Worm (Caenorhabditis elegans) whole organism, L1 larva: ENCODE results near the gene F18A1.1.

ENCODE experiments used
- C04F5.9 ChIP-seq: sonication (generic microtip); optimal IDR thresholded peaks from 2 replicates; lab custom pipeline; 2016; ENCODE audit warnings: missing genetic modification characterization, missing compliant biosample characterization
- F16B12.6 ChIP-seq: fragments of 150-350 bp; optimal IDR thresholded peaks from 2 replicates; lab custom pipeline; 2014; ENCODE audit warnings: missing biosample characterization, missing genetic modification characterization
- aha-1 ChIP-seq: fragments of 150-350 bp; optimal IDR thresholded peaks from 2 replicates; lab custom pipeline; 2014; ENCODE audit warnings: missing biosample characterization, missing genetic modification characterization
- blmp-1 ChIP-seq: fragments of 150-350 bp; optimal IDR thresholded peaks from 2 replicates; lab custom pipeline; 2014; ENCODE audit warnings: missing biosample characterization, missing genetic modification characterization
- ceh-82 ChIP-seq, 3 experiments: fragments of 150-350 bp in 1 of 3; sonication (generic microtip) in 2 of 3; optimal IDR thresholded peaks; 2 replicates each; lab custom pipeline; 2014 to 2017; ENCODE audit warnings: missing biosample characterization in 3 of 3, missing genetic modification characterization in 3 of 3
- ceh-90 ChIP-seq: sonication (generic microtip); optimal IDR thresholded peaks from 2 replicates; lab custom pipeline; 2016; ENCODE audit warnings: missing genetic modification characterization, missing compliant biosample characterization
- dpl-1 ChIP-seq, 3 experiments: fragments of 150-350 bp in 2 of 3; sonication (generic microtip) in 1 of 3; optimal IDR thresholded peaks; 2 replicates each; lab custom pipeline; 2014 to 2017; ENCODE audit warnings: missing biosample characterization in 3 of 3, missing genetic modification characterization in 3 of 3, missing genetic modification reagents in 3 of 3
- dsc-1 ChIP-seq: sonication (generic microtip); optimal IDR thresholded peaks from 2 replicates; lab custom pipeline; 2016; ENCODE audit warnings: mild to moderate bottlenecking, missing genetic modification characterization, missing compliant biosample characterization
- efl-1 ChIP-seq, 4 experiments: fragments of 150-350 bp; optimal IDR thresholded peaks in 3 of 4; peaks in 1 of 4; 1 replicate in 1 of 4; 2 replicates in 3 of 4; lab custom pipeline; 2014; ENCODE audit warnings: missing biosample characterization in 2 of 4, missing genetic modification characterization in 2 of 4, missing genetic modification reagents in 2 of 4
- efl-3 ChIP-seq: fragments of 200-800 bp; sonication (Bioruptor generic); optimal IDR thresholded peaks from 2 replicates; lab custom pipeline; 2018; ENCODE audit warnings: mild to moderate bottlenecking, missing genetic modification characterization, missing compliant biosample characterization
- ets-5 ChIP-seq: fragments of 200-800 bp; sonication (Bioruptor generic); IDR thresholded peaks from 2 replicates; pipeline ENCODE4 v1.3.6; 2022; ENCODE audit warnings: missing genetic modification characterization, missing compliant biosample characterization
- hlh-4 ChIP-seq: sonication (generic microtip); optimal IDR thresholded peaks from 2 replicates; lab custom pipeline; 2016; ENCODE audit warnings: mild to moderate bottlenecking, missing genetic modification characterization, missing compliant biosample characterization
- hpl-2 ChIP-seq: fragments of 150-350 bp; optimal IDR thresholded peaks from 2 replicates; lab custom pipeline; 2014; ENCODE audit warnings: missing biosample characterization, missing genetic modification reagents, missing genetic modification characterization
- isw-1 ChIP-seq: fragments of 200-800 bp; sonication (Bioruptor generic); IDR thresholded peaks from 2 replicates; pipeline ENCODE4 v1.3.6; 2022; ENCODE audit warnings: missing genetic modification characterization, missing compliant biosample characterization
- jun-1 ChIP-seq: fragments of 150-350 bp; optimal IDR thresholded peaks from 2 replicates; lab custom pipeline; 2014; ENCODE audit warnings: missing biosample characterization, missing genetic modification reagents, missing genetic modification characterization
- lin-13 ChIP-seq: fragments of 150-350 bp; optimal IDR thresholded peaks from 2 replicates; lab custom pipeline; 2014; ENCODE audit warnings: missing biosample characterization, missing genetic modification reagents, missing genetic modification characterization
- lin-15B ChIP-seq: fragments of 150-350 bp; sonication (generic microtip); optimal IDR thresholded peaks from 3 replicates; lab custom pipeline; 2014; ENCODE audit warnings: missing biosample characterization, missing genetic modification characterization
- lin-35 ChIP-seq, 2 experiments: fragments of 150-350 bp; optimal IDR thresholded peaks; 2 replicates each; lab custom pipeline; 2014; ENCODE audit warnings: missing biosample characterization in 2 of 2, missing genetic modification characterization in 2 of 2, missing genetic modification reagents in 2 of 2
- lin-39 ChIP-seq: fragments of 150-350 bp; optimal IDR thresholded peaks from 2 replicates; lab custom pipeline; 2014; ENCODE audit warnings: missing biosample characterization, missing genetic modification reagents, missing genetic modification characterization
- lsy-2 ChIP-seq, 2 experiments: fragments of 150-350 bp; optimal IDR thresholded peaks; 2 replicates each; lab custom pipeline; 2014; ENCODE audit warnings: missing biosample characterization in 2 of 2, missing genetic modification characterization in 2 of 2
- mab-9 ChIP-seq: fragments of 200-800 bp; sonication (Bioruptor generic); IDR thresholded peaks from 2 replicates; pipeline ENCODE4 v1.3.6; 2022; ENCODE audit warnings: missing genetic modification reagents, missing genetic modification characterization, missing compliant biosample characterization
- mep-1 ChIP-seq: fragments of 150-350 bp; optimal IDR thresholded peaks from 2 replicates; lab custom pipeline; 2014; ENCODE audit warnings: missing biosample characterization, missing genetic modification characterization
- nhr-12 ChIP-seq: sonication (generic microtip); optimal IDR thresholded peaks from 2 replicates; lab custom pipeline; 2017; ENCODE audit warnings: missing biosample characterization, missing genetic modification characterization
- nhr-237 ChIP-seq: fragments of 150-350 bp; optimal IDR thresholded peaks from 2 replicates; lab custom pipeline; 2014; ENCODE audit warnings: missing biosample characterization, missing genetic modification characterization
- nhr-47 ChIP-seq: sonication (generic microtip); optimal IDR thresholded peaks from 2 replicates; lab custom pipeline; 2016; ENCODE audit warnings: mild to moderate bottlenecking, missing genetic modification characterization, moderate library complexity, missing compliant biosample characterization
- nhr-76 ChIP-seq: sonication (generic microtip); optimal IDR thresholded peaks from 2 replicates; lab custom pipeline; 2017; ENCODE audit warnings: missing biosample characterization, missing genetic modification characterization
- nhr-77 ChIP-seq: fragments of 150-350 bp; optimal IDR thresholded peaks from 2 replicates; lab custom pipeline; 2014; ENCODE audit warnings: missing biosample characterization, missing genetic modification characterization
- nhr-90 ChIP-seq: sonication (generic microtip); optimal IDR thresholded peaks from 2 replicates; lab custom pipeline; 2016; ENCODE audit warnings: mild to moderate bottlenecking, missing genetic modification characterization, missing compliant biosample characterization; ENCODE audit not compliant: poor library complexity
- pax-3 ChIP-seq: fragments of 200-800 bp; sonication (Bioruptor generic); optimal IDR thresholded peaks from 2 replicates; lab custom pipeline; 2018; ENCODE audit warnings: mild to moderate bottlenecking, missing genetic modification characterization, moderate library complexity, missing compliant biosample characterization
- snpc-4 ChIP-seq: fragments of 150-350 bp; optimal IDR thresholded peaks from 2 replicates; lab custom pipeline; 2014; ENCODE audit warnings: missing biosample characterization, missing genetic modification characterization
- snu-23 ChIP-seq: sonication (generic microtip); optimal IDR thresholded peaks from 2 replicates; lab custom pipeline; 2016; ENCODE audit warnings: missing genetic modification characterization, missing compliant biosample characterization
- sptf-1 ChIP-seq: fragments of 150-350 bp; optimal IDR thresholded peaks from 2 replicates; lab custom pipeline; 2014; ENCODE audit warnings: missing biosample characterization, missing genetic modification characterization
- swsn-7 ChIP-seq: sonication (generic microtip); optimal IDR thresholded peaks from 2 replicates; lab custom pipeline; 2016; ENCODE audit warnings: missing genetic modification characterization, missing compliant biosample characterization
- tbx-2 ChIP-seq: sonication (generic microtip); optimal IDR thresholded peaks from 2 replicates; lab custom pipeline; 2016; ENCODE audit warnings: missing genetic modification characterization, missing compliant biosample characterization
- tlp-1 ChIP-seq: fragments of 150-350 bp; optimal IDR thresholded peaks from 2 replicates; lab custom pipeline; 2014; ENCODE audit warnings: missing biosample characterization, missing genetic modification characterization
- unc-130 ChIP-seq: fragments of 150-350 bp; optimal IDR thresholded peaks from 2 replicates; lab custom pipeline; 2017; ENCODE audit warnings: missing biosample characterization, missing genetic modification characterization, inconsistent platforms
- unc-62 ChIP-seq: fragments of 150-350 bp; optimal IDR thresholded peaks from 2 replicates; lab custom pipeline; 2014; ENCODE audit warnings: missing biosample characterization, missing genetic modification reagents, missing genetic modification characterization
- vab-15 ChIP-seq: sonication (generic microtip); optimal IDR thresholded peaks from 2 replicates; lab custom pipeline; 2017; ENCODE audit warnings: missing genotype, mild to moderate bottlenecking, missing genetic modification characterization, missing compliant biosample characterization
- zip-4 ChIP-seq: fragments of 200-800 bp; sonication (Bioruptor generic); optimal IDR thresholded peaks from 2 replicates; lab custom pipeline; 2018; ENCODE audit warnings: mild to moderate bottlenecking, missing genetic modification characterization, moderate library complexity, missing compliant biosample characterization
- ztf-11 ChIP-seq, 2 experiments: sonication (generic microtip); optimal IDR thresholded peaks; 2 replicates each; lab custom pipeline; 2016 to 2017; ENCODE audit warnings: missing genetic modification characterization in 2 of 2, missing biosample characterization in 1 of 2, missing compliant biosample characterization in 1 of 2
- ztf-4 ChIP-seq: fragments of 150-350 bp; optimal IDR thresholded peaks from 2 replicates; lab custom pipeline; 2014; ENCODE audit warnings: missing biosample characterization, missing genetic modification characterization

Gene F18A1.1

DNA sequence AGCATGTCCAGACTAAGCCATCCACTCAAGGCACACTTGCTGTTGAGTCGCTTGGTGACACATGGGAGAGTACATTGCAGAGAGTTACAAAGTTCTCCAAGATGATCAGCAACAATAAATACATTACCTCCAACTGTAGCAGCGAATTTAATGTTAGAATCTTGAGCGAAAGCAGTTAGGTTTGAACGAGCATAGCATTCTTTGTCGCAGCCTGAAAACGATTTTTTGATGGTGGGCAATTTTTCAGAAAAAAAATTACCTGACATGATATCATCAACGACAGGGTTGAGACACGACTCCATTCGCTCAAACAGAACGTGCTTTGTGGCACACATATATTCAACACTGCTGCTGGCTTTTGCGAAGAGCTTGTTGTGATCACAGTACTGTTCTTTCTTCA is 21.7 kb upstream of the F18A1.1 start:
- TF ChIP-seq C04F5.9 (tag; lab: Kevin White, UChicago) (no peak), unc-62 (GFP tag; lab: Kevin White, UChicago) (no peak), pax-3 (tag; lab: Kevin White, UChicago) (no peak), ets-5 (GFP tag; lab: Robert Waterston, UW) (no peak), vab-15 (no peak), efl-1 (optimal IDR thresholded peaks at IDR 0.05; lab: Kevin White, UChicago) (no peak), efl-1 (GFP tag; optimal IDR thresholded peaks at IDR 0.05 in 1 of 2; lab: Kevin White, UChicago) (peak in 1 of 2 experiments; percentile 51)

DNA sequence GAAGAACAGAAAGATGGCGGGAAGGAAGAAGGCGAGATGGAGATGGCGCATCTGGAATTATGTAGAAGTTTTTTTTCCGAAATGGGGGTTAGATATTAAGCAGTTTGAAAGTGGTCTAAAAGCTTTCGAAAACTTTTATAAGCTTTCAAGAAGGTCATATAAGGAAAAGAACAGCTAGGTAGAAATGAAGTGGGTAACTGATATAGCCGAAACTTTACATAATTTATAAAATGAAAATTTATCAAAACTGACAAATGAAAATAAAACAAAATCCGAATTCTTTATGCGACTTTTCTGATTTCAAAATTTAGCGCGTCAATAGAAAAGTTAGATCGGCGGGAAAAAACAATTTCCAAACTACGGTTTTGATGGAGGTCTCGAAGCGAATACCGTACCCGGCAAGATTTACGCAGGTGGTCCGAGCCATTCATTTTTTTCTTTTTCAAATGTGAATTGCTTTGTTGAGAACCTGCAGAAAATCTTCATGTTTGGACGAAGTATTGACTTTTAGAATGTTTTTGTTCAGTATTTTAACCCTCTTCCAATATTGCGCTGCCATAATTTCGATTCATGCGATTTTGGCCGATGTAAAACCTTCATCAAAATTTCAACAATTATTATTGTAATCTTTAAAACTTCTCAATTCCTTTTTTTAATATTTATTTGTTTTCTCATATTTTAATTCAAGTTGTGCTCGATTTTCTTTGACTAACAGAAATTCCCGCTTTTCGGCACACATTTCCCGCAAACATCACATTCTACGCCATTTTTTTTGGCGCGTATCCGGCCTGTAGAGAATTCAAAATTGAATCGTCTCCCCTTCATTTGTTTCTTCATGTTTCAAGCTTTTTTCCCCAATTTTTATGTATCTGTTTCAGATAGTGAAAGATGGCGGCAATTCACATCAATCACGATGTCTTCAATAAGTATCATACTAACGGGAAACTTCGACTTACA is 20.7 kb upstream of the F18A1.1 start, which contains the start of the genes F18A1.7 and rpa-1:
F18A1.7 (minus strand) TSS at position 51 of the 957 bp plus-strand sequence.
rpa-1 (plus strand) TSS at position 879 of the 957 bp plus-strand sequence.
- TF ChIP-seq lsy-2 (tag; optimal IDR thresholded peaks at IDR 0.05; lab: Kevin White, UChicago) = peak; percentile 11 to 60
- peak; percentile 78 for TF ChIP-seq F16B12.6 (tag; lab: Kevin White, UChicago)
- TF ChIP-seq snu-23 = peak; percentile 15
- TF ChIP-seq mep-1 (tag; lab: Kevin White, UChicago) = peak; percentile 25
- TF ChIP-seq nhr-12 (tag; lab: Kevin White, UChicago) = no peak
- peak; percentile 53 to 82 (median 71) for TF ChIP-seq dpl-1 (GFP tag; optimal IDR thresholded peaks at IDR 0.05; lab: Kevin White, UChicago)
- peak; percentile 39 for TF ChIP-seq blmp-1
- TF ChIP-seq lin-35 (GFP tag; optimal IDR thresholded peaks at IDR 0.05; lab: Kevin White, UChicago) = peak; percentile 59 to 76
- no peak for TF ChIP-seq nhr-237 (tag; lab: Kevin White, UChicago)
- peak; percentile 36 to 54 for TF ChIP-seq efl-1 (optimal IDR thresholded peaks at IDR 0.05; lab: Kevin White, UChicago)
- TF ChIP-seq efl-1 (GFP tag; optimal IDR thresholded peaks at IDR 0.05 in 1 of 2; lab: Kevin White, UChicago) = peak; percentile 9 to 62

DNA sequence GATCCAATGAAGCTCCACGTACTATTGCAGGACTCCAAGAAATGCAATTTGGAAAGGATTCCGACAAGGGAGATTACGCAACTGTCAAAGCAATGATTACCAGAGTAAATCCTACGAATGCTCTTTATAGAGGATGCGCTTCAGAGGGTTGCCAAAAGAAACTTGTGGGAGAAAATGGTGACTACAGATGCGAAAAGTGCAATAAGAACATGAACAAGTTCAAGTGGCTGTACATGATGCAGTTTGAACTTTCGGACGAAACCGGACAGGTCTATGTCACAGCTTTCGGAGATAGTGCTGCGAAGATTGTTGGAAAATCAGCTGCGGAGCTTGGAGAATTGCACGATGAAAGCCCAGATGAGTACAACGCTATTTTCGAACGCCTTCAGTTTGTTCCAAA is 18.4 kb upstream of the F18A1.1 start:
- TF ChIP-seq ztf-11 (tag; optimal IDR thresholded peaks at IDR 0.05; lab: Kevin White, UChicago) = no peak
- no peak for TF ChIP-seq jun-1 (tag; lab: Kevin White, UChicago)
- no peak for TF ChIP-seq F16B12.6 (tag; lab: Kevin White, UChicago)
- no peak for TF ChIP-seq ceh-90 (tag; lab: Kevin White, UChicago)
- TF ChIP-seq ceh-82 (tag; optimal IDR thresholded peaks at IDR 0.05; lab: Kevin White, UChicago) = no peak
- TF ChIP-seq ztf-4 (tag; lab: Kevin White, UChicago) = no peak
- TF ChIP-seq nhr-90 (tag; lab: Kevin White, UChicago) = no peak
- no peak for TF ChIP-seq tlp-1
- TF ChIP-seq mab-9 (GFP tag; lab: Robert Waterston, UW) = no peak
- no peak for TF ChIP-seq aha-1 (tag; lab: Kevin White, UChicago)
- TF ChIP-seq lin-13 (GFP tag; lab: Kevin White, UChicago) = no peak

ce11 chrII:7666967-7667366 is 17.7 kb upstream of the F18A1.1 start, which contains the start of gene lir-2:
TSS of gene lir-2 (plus strand) at chrII:7667267.
- TF ChIP-seq dsc-1 (tag; lab: Kevin White, UChicago) (no peak), mep-1 (tag; lab: Kevin White, UChicago) (no peak), efl-3 (GFP tag; lab: Kevin White, UChicago) (no peak), tbx-2 (tag; lab: Kevin White, UChicago) (no peak), efl-1 (optimal IDR thresholded peaks at IDR 0.05; lab: Kevin White, UChicago) (peak in 1 of 2 experiments; percentile 3), efl-1 (GFP tag; optimal IDR thresholded peaks at IDR 0.05 in 1 of 2; lab: Kevin White, UChicago) (no peak), zip-4 (no peak), swsn-7 (no peak)

DNA sequence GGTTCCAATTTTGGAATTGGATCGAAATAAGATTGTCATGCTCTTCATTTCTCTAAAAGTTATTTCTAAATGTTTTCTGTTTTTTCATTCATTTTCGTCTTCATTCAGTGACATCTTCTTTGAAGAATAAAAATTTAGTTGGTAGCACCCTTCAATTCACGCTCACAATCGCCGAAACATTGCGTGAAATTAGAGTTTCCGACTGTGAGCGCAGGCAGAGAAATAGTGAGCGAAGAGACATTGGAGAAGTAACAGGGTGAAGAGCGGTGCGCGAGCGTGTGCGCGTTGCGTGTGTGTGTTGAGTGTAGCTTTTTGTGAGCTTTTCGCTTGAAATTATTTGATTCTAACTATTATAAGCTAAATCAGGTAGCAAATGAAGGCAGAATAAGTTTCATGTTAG is 15.3 kb upstream of the F18A1.1 start:
- TF ChIP-seq dsc-1 (tag; lab: Kevin White, UChicago) (peak; percentile 0), nhr-47 (tag; lab: Kevin White, UChicago) (no peak), hpl-2 (GFP tag; lab: Kevin White, UChicago) (no peak), snu-23 (peak; percentile 56), jun-1 (tag; lab: Kevin White, UChicago) (no peak), C04F5.9 (tag; lab: Kevin White, UChicago) (no peak), mep-1 (tag; lab: Kevin White, UChicago) (peak; percentile 62), ztf-4 (tag; lab: Kevin White, UChicago) (no peak), nhr-77 (tag; lab: Kevin White, UChicago) (no peak), isw-1 (GFP tag; lab: Robert Waterston, UW) (no peak), sptf-1 (tag; lab: Kevin White, UChicago) (no peak), lin-15B (tag; lab: Kevin White, UChicago) (no peak), lin-39 (tag; lab: Kevin White, UChicago) (no peak), snpc-4 (tag; lab: Kevin White, UChicago) (no peak), hlh-4 (tag; lab: Kevin White, UChicago) (no peak), unc-130 (tag; lab: Kevin White, UChicago) (no peak), aha-1 (tag; lab: Kevin White, UChicago) (no peak), ceh-90 (tag; lab: Kevin White, UChicago) (no peak), nhr-76 (tag; lab: Kevin White, UChicago) (no peak), blmp-1 (peak; percentile 12)
